Fruit fly (Drosophila melanogaster): ENCODE measurements around the gene Spp.

The Spp gene

DNA sequence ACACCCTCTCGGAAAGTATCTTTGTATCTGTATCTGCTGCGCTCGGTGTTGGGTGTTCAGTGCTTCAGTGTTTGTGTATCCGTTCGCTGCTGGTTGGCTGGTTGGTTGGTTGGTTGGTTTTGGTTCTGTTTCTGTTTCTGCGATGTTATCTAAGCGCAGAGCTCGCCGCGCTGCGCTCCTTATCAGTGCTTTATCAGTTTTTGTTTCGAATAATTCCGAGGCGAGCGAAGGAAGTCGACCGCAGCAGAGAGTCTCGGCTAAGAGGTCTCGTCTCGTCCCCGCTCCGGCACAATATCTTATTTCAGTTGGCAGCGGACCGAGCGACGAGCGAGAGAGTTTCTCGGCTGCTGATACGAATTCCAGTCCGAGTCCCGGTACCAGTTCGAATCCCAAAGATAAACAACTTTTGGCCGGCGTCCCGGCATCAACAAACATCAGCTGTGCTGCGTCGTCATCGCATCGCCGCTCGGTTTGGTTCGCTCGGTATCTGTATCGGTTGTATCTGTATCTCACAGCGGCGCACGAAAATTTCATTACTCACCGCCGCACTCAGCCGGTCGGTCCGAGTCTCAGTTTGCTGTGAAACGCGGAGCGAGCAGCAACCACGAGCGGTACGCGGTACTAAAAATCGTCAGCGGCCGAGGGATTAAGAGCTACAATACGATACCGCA is 21.2 kb downstream of the Spp start (continued):
- TF ChIP-seq CG2120 (GFP tag; optimal IDR thresholded peaks at IDR 0.05): no peak
- TF ChIP-seq Stat92E (GFP tag; optimal IDR thresholded peaks at IDR 0.05): peak in 1 of 3 experiments; percentile 20
- no peak for TF ChIP-seq CG16863 (GFP tag; optimal IDR thresholded peaks at IDR 0.05)
- TF ChIP-seq zfh2 (GFP tag; optimal IDR thresholded peaks at IDR 0.05): no peak
- no peak for TF ChIP-seq prd (optimal IDR thresholded peaks at IDR 0.05)
- 0 out of 3 replicates have a peak, but pooled peaks have one; percentile 25 for TF ChIP-seq prd (GFP tag; IDR thresholded peaks at IDR 0.05)
- peak; percentile 60; the same call in 2 of the 3 replicates for TF ChIP-seq Dbx (GFP tag; IDR thresholded peaks at IDR 0.05)
- TF ChIP-seq Poxn (GFP tag; IDR thresholded peaks at IDR 0.05): no peak
- TF ChIP-seq cg (GFP tag; optimal IDR thresholded peaks at IDR 0.05): peak; percentile 88
- peak; percentile 12; the same call in 1 of the 3 replicates for TF ChIP-seq row (GFP tag; IDR thresholded peaks at IDR 0.05)
- peak; percentile 31 for TF ChIP-seq HmgD (GFP tag; optimal IDR thresholded peaks at IDR 0.05)
- TF ChIP-seq CG17359 (tag; optimal IDR thresholded peaks at IDR 0.05): peak; percentile 45
- TF ChIP-seq seq (GFP tag; IDR thresholded peaks at IDR 0.05): no peak
- TF ChIP-seq Atf-2 (GFP tag; optimal IDR thresholded peaks at IDR 0.05): peak; percentile 26
- TF ChIP-seq CG10321 (GFP tag; IDR thresholded peaks at IDR 0.05): no peak
- peak; percentile 29 for TF ChIP-seq CG4424 (GFP tag; optimal IDR thresholded peaks at IDR 0.05)
- TF ChIP-seq mirr (GFP tag; optimal IDR thresholded peaks at IDR 0.05): peak; percentile 72
- TF ChIP-seq Asciz (GFP tag; optimal IDR thresholded peaks at IDR 0.05): no peak
- no peak for TF ChIP-seq CG31441 (GFP tag; IDR thresholded peaks at IDR 0.05)
- TF ChIP-seq CG1832 (GFP tag; optimal IDR thresholded peaks at IDR 0.05): no peak
- TF ChIP-seq CG14710 (tag; optimal IDR thresholded peaks at IDR 0.05): peak; percentile 25
- peak; percentile 33; the same call in 1 of the 2 replicates for TF ChIP-seq MBD-R2 (GFP tag; IDR thresholded peaks at IDR 0.05)
- TF ChIP-seq HLH3B (GFP tag; IDR thresholded peaks at IDR 0.05): no peak
- TF ChIP-seq org-1 (GFP tag; optimal IDR thresholded peaks at IDR 0.05): no peak
- no peak for TF ChIP-seq CG16815 (GFP tag; optimal IDR thresholded peaks at IDR 0.05)
- TF ChIP-seq CG1024 (GFP tag; IDR thresholded peaks at IDR 0.05): peak; percentile 28; the same call in 1 of the 2 replicates
- TF ChIP-seq CG11723 (GFP tag; optimal IDR thresholded peaks at IDR 0.05): no peak
- TF ChIP-seq CG10267 (tag; optimal IDR thresholded peaks at IDR 0.05): no peak
- no peak for TF ChIP-seq CG2202 (tag; optimal IDR thresholded peaks at IDR 0.05)
- TF ChIP-seq CkIIα-i1 (GFP tag; IDR thresholded peaks at IDR 0.05): no peak
- TF ChIP-seq CG13123 (GFP tag; optimal IDR thresholded peaks at IDR 0.05): no peak
- no peak for TF ChIP-seq CG31388 (GFP tag; optimal IDR thresholded peaks at IDR 0.05)
- TF ChIP-seq CG5953 (GFP tag; IDR thresholded peaks at IDR 0.05): no peak
- no peak for TF ChIP-seq Lpt (GFP tag; optimal IDR thresholded peaks at IDR 0.05)
- peak; percentile 79 for TF ChIP-seq CG17829 (tag; optimal IDR thresholded peaks at IDR 0.05)
- no peak for TF ChIP-seq CG17802 (tag; optimal IDR thresholded peaks at IDR 0.05)
- TF ChIP-seq ssp (GFP tag; IDR thresholded peaks at IDR 0.05): no peak
- TF ChIP-seq btn (GFP tag; optimal IDR thresholded peaks at IDR 0.05): peak; percentile 43
- TF ChIP-seq Oaz (GFP tag; IDR thresholded peaks at IDR 0.05): no peak
- TF ChIP-seq da (GFP tag; optimal IDR thresholded peaks at IDR 0.05): peak; percentile 13
- TF ChIP-seq Dll (GFP tag; IDR thresholded peaks at IDR 0.05; ENCODE audit: partially characterized antibody): peak; percentile 61; the same call in 3 of the 4 replicates
- no peak for TF ChIP-seq Kr (GFP tag; optimal IDR thresholded peaks at IDR 0.05)
- peak; percentile 5 for TF ChIP-seq slp2 (GFP tag; optimal IDR thresholded peaks at IDR 0.05)
- TF ChIP-seq ranshi (GFP tag; IDR thresholded peaks at IDR 0.05): peak; percentile 41; the same call in 1 of the 2 replicates
- TF ChIP-seq Abd-B (GFP tag; optimal IDR thresholded peaks at IDR 0.05): no peak
- TF ChIP-seq Dad (GFP tag; optimal IDR thresholded peaks at IDR 0.05): peak; percentile 25
- TF ChIP-seq ase (GFP tag; IDR thresholded peaks at IDR 0.05): no peak
- peak; percentile 77 for TF ChIP-seq nerfin-1 (tag; optimal IDR thresholded peaks at IDR 0.05)
- no peak for TF ChIP-seq CG43689 (GFP tag; IDR thresholded peaks at IDR 0.05)
- no peak for TF ChIP-seq Dek (tag; optimal IDR thresholded peaks at IDR 0.05)
- peak; percentile 99 for TF ChIP-seq Deaf1 (tag; optimal IDR thresholded peaks at IDR 0.05)

Measured in whole organism, embryonic.